Worm (Caenorhabditis elegans) whole organism, early embryonic: ENCODE results near the gene dod-17.

Experiments used
- B0310.2 ChIP-seq: sonication (generic microtip); optimal IDR thresholded peaks from 2 replicates; lab custom pipeline; 2016; ENCODE audit warnings: mild to moderate bottlenecking, missing genetic modification characterization, missing compliant biosample characterization
- F13C5.2 ChIP-seq: sonication (generic microtip); optimal IDR thresholded peaks from 2 replicates; lab custom pipeline; 2017; ENCODE audit warnings: mild to moderate bottlenecking, missing genetic modification characterization, inconsistent platforms, missing compliant biosample characterization
- ama-1 ChIP-seq: fragments of 150-350 bp; optimal IDR thresholded peaks from 2 replicates; lab custom pipeline; 2014
- ceh-13 ChIP-seq: fragments of 200-800 bp; sonication (Bioruptor generic); optimal IDR thresholded peaks from 2 replicates; lab custom pipeline; 2018; ENCODE audit warnings: mild to moderate bottlenecking, missing genetic modification characterization, missing compliant biosample characterization
- ets-7 ChIP-seq: sonication (generic microtip); optimal IDR thresholded peaks from 2 replicates; lab custom pipeline; 2016; ENCODE audit warnings: missing genotype, missing genetic modification characterization, missing compliant biosample characterization
- flt-1 ChIP-seq: fragments of 200-800 bp; sonication (Bioruptor generic); IDR thresholded peaks from 2 replicates; pipeline ENCODE4 v1.3.6; 2022; ENCODE audit warnings: missing genetic modification characterization, missing compliant biosample characterization
- hmbx-1 ChIP-seq: sonication (generic microtip); optimal IDR thresholded peaks from 2 replicates; lab custom pipeline; 2016; ENCODE audit warnings: mild to moderate bottlenecking, missing genetic modification characterization, missing compliant biosample characterization
- hnd-1 ChIP-seq: sonication (generic microtip); optimal IDR thresholded peaks from 2 replicates; lab custom pipeline; 2016; ENCODE audit warnings: missing genetic modification characterization, missing compliant biosample characterization
- pes-1 ChIP-seq: fragments of 200-800 bp; sonication (Bioruptor generic); IDR thresholded peaks from 2 replicates; pipeline ENCODE4 v1.3.6; 2022; ENCODE audit warnings: missing genetic modification reagents, missing genetic modification characterization, missing compliant biosample characterization
- scrt-1 ChIP-seq: fragments of 200-800 bp; sonication (Bioruptor generic); IDR thresholded peaks from 2 replicates; pipeline ENCODE4 v1.3.6; 2022; ENCODE audit warnings: missing genetic modification characterization, missing compliant biosample characterization
- tbx-11 ChIP-seq: fragments of 200-800 bp; sonication (Bioruptor generic); IDR thresholded peaks from 2 replicates; pipeline ENCODE4 v1.3.6; 2022; ENCODE audit warnings: missing genetic modification characterization, missing compliant biosample characterization
- tbx-37 ChIP-seq: fragments of 200-800 bp; sonication (Bioruptor generic); conservative IDR thresholded peaks from 2 replicates; pipeline ENCODE4 v1.3.6; 2022; ENCODE audit warnings: missing genetic modification reagents, missing genetic modification characterization, missing compliant biosample characterization

ce11 chrIV:13008405-13009208 is 32.5 kb downstream of the dod-17 start, which contains the start of gene mbk-2:
- no peak for TF ChIP-seq ama-1
- no peak for TF ChIP-seq tbx-37 (GFP tag; lab: Robert Waterston, UW)
- no peak for TF ChIP-seq pes-1 (GFP tag; lab: Robert Waterston, UW)
- TF ChIP-seq ceh-13 (GFP tag; lab: Kevin White, UChicago), result no peak
- no peak for TF ChIP-seq scrt-1 (GFP tag; lab: Robert Waterston, UW)
- TF ChIP-seq ets-7, result no peak
- no peak for TF ChIP-seq tbx-11 (GFP tag; lab: Robert Waterston, UW)
- no peak for TF ChIP-seq flt-1 (GFP tag; lab: Robert Waterston, UW)
- TF ChIP-seq B0310.2 (tag; lab: Kevin White, UChicago), result no peak
- TF ChIP-seq hmbx-1 (tag; lab: Kevin White, UChicago), result no peak
- no peak for TF ChIP-seq F13C5.2 (tag; lab: Kevin White, UChicago)
- no peak for TF ChIP-seq hnd-1 (tag; lab: Kevin White, UChicago)
